Fruit fly (Drosophila melanogaster): ENCODE results near the gene Alp1.

DNA sequence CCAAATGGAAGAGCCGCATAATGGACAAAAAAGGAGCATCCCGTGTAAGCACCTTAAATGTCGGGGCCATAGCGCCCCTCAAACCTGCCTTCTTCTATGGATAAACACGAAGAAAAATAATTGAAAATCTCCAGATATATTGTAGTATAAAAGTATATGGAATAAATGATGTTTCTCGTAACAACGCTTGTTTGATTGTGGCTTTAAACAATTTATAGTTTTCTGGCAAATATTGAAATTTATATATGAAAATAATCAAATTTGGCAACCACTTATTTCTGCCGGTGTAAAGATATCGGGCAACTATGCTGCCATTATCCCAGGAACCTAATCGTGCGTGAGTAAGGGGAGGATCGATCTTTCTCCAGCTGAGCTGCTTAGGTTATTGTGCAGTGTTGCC lies 10.6 kb upstream of the Alp1 start:
- TF ChIP-seq ara (GFP tag; IDR thresholded peaks at IDR 0.05) = no peak
- no peak for TF ChIP-seq CG2875 (GFP tag; optimal IDR thresholded peaks at IDR 0.05)
- TF ChIP-seq CG10321 (GFP tag; IDR thresholded peaks at IDR 0.05) = no peak
- no peak for TF ChIP-seq CG6813 (GFP tag; optimal IDR thresholded peaks at IDR 0.05)
- TF ChIP-seq CG7839 (tag; optimal IDR thresholded peaks at IDR 0.05) = no peak
- no peak for TF ChIP-seq twi (tag; optimal IDR thresholded peaks at IDR 0.05)
- TF ChIP-seq CG10267 (tag; optimal IDR thresholded peaks at IDR 0.05) = peak; percentile 24
- TF ChIP-seq cwo (GFP tag; optimal IDR thresholded peaks at IDR 0.05) = no peak
- no peak for TF ChIP-seq ttk (GFP tag; IDR thresholded peaks at IDR 0.05)
- TF ChIP-seq nau (GFP tag; optimal IDR thresholded peaks at IDR 0.05) = no peak
- TF ChIP-seq CG6254 (GFP tag; optimal IDR thresholded peaks at IDR 0.05) = no peak

Measured in whole organism, embryonic.